Worm (Caenorhabditis elegans) whole organism, L2 larva: Measurements from ENCODE around the gene ref-2.

Source experiments
- C34F6.9 ChIP-seq: fragments of 150-350 bp; optimal IDR thresholded peaks from 2 replicates; lab custom pipeline; 2014; ENCODE audit warnings: missing biosample characterization, missing genetic modification characterization
- F13H6.1 ChIP-seq: sonication (generic microtip); optimal IDR thresholded peaks from 2 replicates; lab custom pipeline; 2016; ENCODE audit warnings: missing genetic modification characterization, missing compliant biosample characterization
- R02D3.7 ChIP-seq: fragments of 150-350 bp; optimal IDR thresholded peaks from 2 replicates; lab custom pipeline; 2014; ENCODE audit warnings: missing biosample characterization, missing genetic modification characterization
- Y55F3AM.14 ChIP-seq: fragments of 200-800 bp; sonication (Bioruptor generic); optimal IDR thresholded peaks from 2 replicates; lab custom pipeline; 2018; ENCODE audit warnings: mild to moderate bottlenecking, missing genetic modification characterization, missing compliant biosample characterization
- ZK546.5 ChIP-seq: sonication (generic microtip); optimal IDR thresholded peaks from 2 replicates; lab custom pipeline; 2017; ENCODE audit warnings: missing biosample characterization, missing genetic modification characterization
- alr-1 ChIP-seq: fragments of 150-350 bp; optimal IDR thresholded peaks from 2 replicates; lab custom pipeline; 2014; ENCODE audit warnings: missing biosample characterization, missing genetic modification characterization
- aly-2 ChIP-seq: fragments of 150-350 bp; optimal IDR thresholded peaks from 2 replicates; lab custom pipeline; 2014; ENCODE audit warnings: missing biosample characterization, missing genetic modification characterization
- ama-1 ChIP-seq: fragments of 150-350 bp; optimal IDR thresholded peaks from 2 replicates; lab custom pipeline; 2018; ENCODE audit warnings: inconsistent platforms
- blmp-1 ChIP-seq: sonication (generic microtip); optimal IDR thresholded peaks from 2 replicates; lab custom pipeline; 2017; ENCODE audit warnings: missing genetic modification characterization, mild to moderate bottlenecking, missing compliant biosample characterization, antibody characterized with exemption, moderate library complexity; ENCODE audit not compliant: insufficient read depth
- ceh-82 ChIP-seq: fragments of 150-350 bp; optimal IDR thresholded peaks from 2 replicates; lab custom pipeline; 2014; ENCODE audit warnings: missing biosample characterization, missing genetic modification characterization
- crh-2 ChIP-seq: sonication (generic microtip); optimal IDR thresholded peaks from 2 replicates; lab custom pipeline; 2017; ENCODE audit warnings: missing biosample characterization, missing genetic modification characterization
- dmd-4 ChIP-seq: sonication (generic microtip); optimal IDR thresholded peaks from 2 replicates; lab custom pipeline; 2017; ENCODE audit warnings: missing biosample characterization, missing genetic modification characterization
- elt-1 ChIP-seq: fragments of 150-350 bp; optimal IDR thresholded peaks from 2 replicates; lab custom pipeline; 2014; ENCODE audit warnings: missing biosample characterization, missing genetic modification characterization
- elt-3 ChIP-seq: sonication (generic microtip); optimal IDR thresholded peaks from 2 replicates; lab custom pipeline; 2017; ENCODE audit warnings: missing biosample characterization, missing genetic modification characterization
- fos-1 ChIP-seq: fragments of 150-350 bp; optimal IDR thresholded peaks from 2 replicates; lab custom pipeline; 2014; ENCODE audit warnings: missing biosample characterization, missing genetic modification characterization
- gmeb-1 ChIP-seq: fragments of 150-350 bp; optimal IDR thresholded peaks from 2 replicates; lab custom pipeline; 2014; ENCODE audit warnings: missing biosample characterization, missing genetic modification characterization
- lin-11 ChIP-seq: fragments of 150-350 bp; sonication (generic microtip); optimal IDR thresholded peaks from 2 replicates; lab custom pipeline; 2014; ENCODE audit warnings: missing biosample characterization, missing genetic modification characterization, inconsistent platforms, mixed read lengths
- lin-13 ChIP-seq: fragments of 150-350 bp; optimal IDR thresholded peaks from 2 replicates; lab custom pipeline; 2014; ENCODE audit warnings: missing biosample characterization, missing genetic modification reagents, missing genetic modification characterization
- lin-39 ChIP-seq: fragments of 150-350 bp; optimal IDR thresholded peaks from 2 replicates; lab custom pipeline; 2014; ENCODE audit warnings: missing biosample characterization, missing genetic modification reagents, missing genetic modification characterization
- lsy-2 ChIP-seq, 2 experiments: fragments of 150-350 bp in 1 of 2; sonication (generic microtip) in 1 of 2; optimal IDR thresholded peaks; 2 replicates each; lab custom pipeline; 2014 to 2017; ENCODE audit warnings: missing biosample characterization in 2 of 2, missing genetic modification characterization in 2 of 2
- mab-5 ChIP-seq: fragments of 150-350 bp; optimal IDR thresholded peaks from 2 replicates; lab custom pipeline; 2014; ENCODE audit warnings: missing biosample characterization, missing genetic modification characterization
- mbf-1 ChIP-seq: sonication (generic microtip); optimal IDR thresholded peaks from 2 replicates; lab custom pipeline; 2017; ENCODE audit warnings: missing biosample characterization, missing genetic modification characterization
- mdl-1 ChIP-seq, 2 experiments: fragments of 150-350 bp in 1 of 2; sonication (generic microtip) in 1 of 2; optimal IDR thresholded peaks; 2 replicates each; lab custom pipeline; 2017; ENCODE audit warnings: missing biosample characterization in 2 of 2, missing genetic modification characterization in 2 of 2
- nhr-10 ChIP-seq: sonication (generic microtip); optimal IDR thresholded peaks from 2 replicates; lab custom pipeline; 2017; ENCODE audit warnings: missing biosample characterization, missing genetic modification characterization
- nhr-12 ChIP-seq: fragments of 150-350 bp; optimal IDR thresholded peaks from 2 replicates; lab custom pipeline; 2014; ENCODE audit warnings: missing biosample characterization, missing genetic modification characterization
- nhr-129 ChIP-seq: fragments of 150-350 bp; optimal IDR thresholded peaks from 2 replicates; lab custom pipeline; 2014; ENCODE audit warnings: missing biosample characterization, missing genetic modification characterization
- nhr-23 ChIP-seq: fragments of 150-350 bp; optimal IDR thresholded peaks from 2 replicates; lab custom pipeline; 2014; ENCODE audit warnings: missing biosample characterization, missing genetic modification reagents, missing genetic modification characterization
- nhr-237 ChIP-seq: fragments of 150-350 bp; optimal IDR thresholded peaks from 2 replicates; lab custom pipeline; 2014; ENCODE audit warnings: missing biosample characterization, missing genetic modification characterization
- nhr-25 ChIP-seq: fragments of 150-350 bp; sonication (generic microtip); optimal IDR thresholded peaks from 3 replicates; lab custom pipeline; 2014; ENCODE audit warnings: missing biosample characterization, missing genetic modification characterization
- nhr-6 ChIP-seq: fragments of 150-350 bp; optimal IDR thresholded peaks from 2 replicates; lab custom pipeline; 2014; ENCODE audit warnings: missing biosample characterization, missing genetic modification characterization
- nhr-77 ChIP-seq: fragments of 150-350 bp; optimal IDR thresholded peaks from 2 replicates; lab custom pipeline; 2014; ENCODE audit warnings: missing biosample characterization, missing genetic modification characterization
- peb-1 ChIP-seq: fragments of 150-350 bp; optimal IDR thresholded peaks from 2 replicates; lab custom pipeline; 2014; ENCODE audit warnings: missing biosample characterization, missing genetic modification characterization
- sem-4 ChIP-seq: fragments of 150-350 bp; optimal IDR thresholded peaks from 2 replicates; lab custom pipeline; 2014; ENCODE audit warnings: missing biosample characterization, missing genetic modification reagents, missing genetic modification characterization
- skn-1 ChIP-seq: sonication (generic microtip); optimal IDR thresholded peaks from 2 replicates; lab custom pipeline; 2017; ENCODE audit warnings: missing biosample characterization, missing genetic modification characterization
- sma-3 ChIP-seq: sonication (generic microtip); optimal IDR thresholded peaks from 2 replicates; lab custom pipeline; 2016; ENCODE audit warnings: missing genetic modification reagents, missing genetic modification characterization, missing compliant biosample characterization
- sma-9 ChIP-seq, 2 experiments: fragments of 150-350 bp in 1 of 2; sonication (generic microtip) in 1 of 2; optimal IDR thresholded peaks; 2 replicates each; lab custom pipeline; 2014 to 2016; ENCODE audit warnings: missing genetic modification characterization in 2 of 2, mild to moderate bottlenecking in 1 of 2, missing biosample characterization in 1 of 2, missing compliant biosample characterization in 1 of 2, missing genetic modification reagents in 1 of 2, moderate library complexity in 1 of 2
- snpc-4 ChIP-seq: fragments of 150-350 bp; optimal IDR thresholded peaks from 2 replicates; lab custom pipeline; 2014; ENCODE audit warnings: missing biosample characterization, missing genetic modification characterization
- unc-39 ChIP-seq: fragments of 150-350 bp; optimal IDR thresholded peaks from 2 replicates; lab custom pipeline; 2014; ENCODE audit warnings: missing biosample characterization, missing genetic modification characterization
- unc-55 ChIP-seq: fragments of 150-350 bp; sonication (generic microtip); optimal IDR thresholded peaks from 3 replicates; lab custom pipeline; 2014; ENCODE audit warnings: missing biosample characterization, missing genetic modification reagents, missing genetic modification characterization
- unc-62 ChIP-seq: fragments of 150-350 bp; optimal IDR thresholded peaks from 2 replicates; lab custom pipeline; 2014; ENCODE audit warnings: missing biosample characterization, missing genetic modification reagents, missing genetic modification characterization
- ztf-1 ChIP-seq: fragments of 200-800 bp; sonication (Bioruptor generic); conservative IDR thresholded peaks from 2 replicates; pipeline ENCODE4 v1.3.6; 2022; ENCODE audit warnings: missing genetic modification characterization, missing compliant biosample characterization
- ztf-11 ChIP-seq: sonication (generic microtip); optimal IDR thresholded peaks from 2 replicates; lab custom pipeline; 2017; ENCODE audit warnings: missing biosample characterization, missing genetic modification characterization

The ref-2 gene

ce11 chrX:7781827-7782226 lies 37.8 kb downstream of the ref-2 start:
- TF ChIP-seq ZK546.5 (tag; lab: Kevin White, UChicago) (no peak), ztf-11 (tag; lab: Kevin White, UChicago) (no peak), ztf-1 (GFP tag; lab: Robert Waterston, UW) (no peak), C34F6.9 (tag; lab: Kevin White, UChicago) (no peak), nhr-23 (no peak), mbf-1 (no peak), fos-1 (tag; lab: Kevin White, UChicago) (no peak), elt-1 (tag; lab: Kevin White, UChicago) (no peak), lin-39 (tag; lab: Kevin White, UChicago) (no peak), nhr-12 (tag; lab: Kevin White, UChicago) (no peak), lin-13 (no peak), snpc-4 (tag; lab: Kevin White, UChicago) (no peak), lsy-2 (tag; optimal IDR thresholded peaks at IDR 0.05; lab: Kevin White, UChicago) (no peak), aly-2 (tag; lab: Kevin White, UChicago) (no peak), peb-1 (tag; lab: Kevin White, UChicago) (no peak), elt-3 (no peak), nhr-77 (no peak), unc-39 (tag; lab: Kevin White, UChicago) (no peak), ceh-82 (tag; lab: Kevin White, UChicago) (no peak), mdl-1 (tag; optimal IDR thresholded peaks at IDR 0.05; lab: Kevin White, UChicago) (no peak)

ce11 chrX:7782389-7782788 lies 38.4 kb downstream of the ref-2 start, which contains the start of gene ZK154.4:
Gene ZK154.4 (minus strand): TSS chrX:7782415.
- TF ChIP-seq unc-55 (GFP tag; lab: Kevin White, UChicago) = no peak
- TF ChIP-seq skn-1 (tag; lab: Kevin White, UChicago) = no peak
- TF ChIP-seq nhr-10 = no peak
- TF ChIP-seq ztf-11 (tag; lab: Kevin White, UChicago) = no peak
- no peak for TF ChIP-seq blmp-1 (tag; lab: Kevin White, UChicago)
- TF ChIP-seq nhr-237 = no peak
- no peak for TF ChIP-seq dmd-4 (tag; lab: Kevin White, UChicago)
- no peak for TF ChIP-seq unc-39 (tag; lab: Kevin White, UChicago)
- peak; percentile 49 for TF ChIP-seq sma-9 (GFP tag; optimal IDR thresholded peaks at IDR 0.05; lab: Kevin White, UChicago)
- TF ChIP-seq sma-9 (tag; optimal IDR thresholded peaks at IDR 0.05; lab: Kevin White, UChicago) = no peak
- no peak for TF ChIP-seq ceh-82 (tag; lab: Kevin White, UChicago)
- peak; percentile 72 for TF ChIP-seq C34F6.9 (tag; lab: Kevin White, UChicago)
- TF ChIP-seq lsy-2 (tag; optimal IDR thresholded peaks at IDR 0.05; lab: Kevin White, UChicago) = peak in 1 of 2 experiments; percentile 63
- no peak for TF ChIP-seq nhr-77
- peak; percentile 9 for TF ChIP-seq lin-13
- TF ChIP-seq F13H6.1 (tag; lab: Kevin White, UChicago) = peak; percentile 17
- no peak for TF ChIP-seq nhr-12 (tag; lab: Kevin White, UChicago)
- TF ChIP-seq Y55F3AM.14 (GFP tag; lab: Kevin White, UChicago) = no peak
- TF ChIP-seq crh-2 (tag; lab: Kevin White, UChicago) = peak; percentile 11
- peak; percentile 12 for TF ChIP-seq sma-3 (GFP tag; lab: Kevin White, UChicago)
- no peak for TF ChIP-seq mab-5 (tag; lab: Kevin White, UChicago)
- no peak for TF ChIP-seq nhr-23
- TF ChIP-seq nhr-129 (tag; lab: Kevin White, UChicago) = peak; percentile 90
- no peak for TF ChIP-seq R02D3.7 (tag; lab: Kevin White, UChicago)

DNA sequence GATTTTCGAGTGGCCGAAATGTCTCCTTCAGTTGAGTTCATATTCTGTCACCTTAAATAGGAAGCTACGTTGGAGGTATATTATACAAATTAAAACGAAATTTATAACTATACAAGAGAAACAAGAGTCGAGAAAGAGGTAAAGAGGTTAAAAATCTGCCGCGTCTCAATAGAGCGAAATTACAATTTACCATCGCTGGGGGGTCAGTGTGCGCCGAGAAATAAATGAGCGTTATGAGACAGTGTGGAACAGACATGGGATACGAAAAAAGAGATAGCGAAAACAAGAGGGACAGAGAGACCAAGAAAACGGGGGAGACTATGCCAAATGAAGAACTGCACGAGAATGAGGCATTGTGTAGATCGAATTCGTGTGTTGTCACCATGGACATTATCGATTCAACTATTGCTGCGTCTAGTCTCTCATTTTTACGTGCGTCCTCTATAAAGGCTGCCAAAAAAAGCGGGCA lies 43.9 kb downstream of the ref-2 start, which contains the start of gene ZK154.5:
Gene ZK154.5 (minus strand): TSS at position 51 of the 469 bp plus-strand sequence.
- TF ChIP-seq lin-13 = no peak
- TF ChIP-seq sem-4 (tag; lab: Kevin White, UChicago) = peak; percentile 36
- TF ChIP-seq mbf-1 = no peak
- peak; percentile 55 for TF ChIP-seq unc-55 (GFP tag; lab: Kevin White, UChicago)
- TF ChIP-seq gmeb-1 (tag; lab: Kevin White, UChicago) = peak; percentile 24
- TF ChIP-seq C34F6.9 (tag; lab: Kevin White, UChicago) = peak; percentile 78
- TF ChIP-seq mab-5 (tag; lab: Kevin White, UChicago) = no peak
- peak; percentile 23 for TF ChIP-seq sma-9 (GFP tag; optimal IDR thresholded peaks at IDR 0.05; lab: Kevin White, UChicago)
- no peak for TF ChIP-seq sma-9 (tag; optimal IDR thresholded peaks at IDR 0.05; lab: Kevin White, UChicago)
- TF ChIP-seq ZK546.5 (tag; lab: Kevin White, UChicago) = no peak
- peak; percentile 21 for TF ChIP-seq F13H6.1 (tag; lab: Kevin White, UChicago)
- no peak for TF ChIP-seq alr-1 (tag; lab: Kevin White, UChicago)
- TF ChIP-seq nhr-237 = no peak
- peak; percentile 3 for TF ChIP-seq fos-1 (tag; lab: Kevin White, UChicago)
- TF ChIP-seq ztf-11 (tag; lab: Kevin White, UChicago) = no peak
- TF ChIP-seq lin-11 = no peak
- peak in 1 of 2 experiments; percentile 54 for TF ChIP-seq lsy-2 (tag; optimal IDR thresholded peaks at IDR 0.05; lab: Kevin White, UChicago)
- TF ChIP-seq sma-3 (GFP tag; lab: Kevin White, UChicago) = peak; percentile 5
- peak; percentile 74 for TF ChIP-seq nhr-129 (tag; lab: Kevin White, UChicago)
- TF ChIP-seq nhr-25 = no peak
- peak; percentile 55 for TF ChIP-seq crh-2 (tag; lab: Kevin White, UChicago)
- no peak for TF ChIP-seq nhr-77
- no peak for TF ChIP-seq aly-2 (tag; lab: Kevin White, UChicago)
- TF ChIP-seq unc-62 (GFP tag; lab: Kevin White, UChicago) = no peak
- no peak for TF ChIP-seq ama-1 (lab: Kevin White, UChicago)
- TF ChIP-seq nhr-6 = peak; percentile 3
